Fruit fly (Drosophila melanogaster) whole organism, wandering third instar larva: ENCODE measurements around the gene GIIIspla2.
A peak's percentile ranks its signal among the peaks of the same experiment; 100 is the strongest.

Experiments used
- Abd-B ChIP-seq: fragments of >200 bp; optimal IDR thresholded peaks from 2 replicates; lab custom pipeline; 2017; ENCODE audit warnings: missing biosample characterization, missing genetic modification characterization
- CG32264 ChIP-seq: fragments of 200-800 bp; sonication (Bioruptor generic); optimal IDR thresholded peaks from 2 replicates; lab custom pipeline; 2016; ENCODE audit warnings: missing biosample characterization, missing genetic modification characterization
- CG9705 ChIP-seq: fragments of 200-800 bp; sonication (Bioruptor generic); optimal IDR thresholded peaks from 2 replicates; lab custom pipeline; 2018; ENCODE audit warnings: missing biosample characterization, mild to moderate bottlenecking, missing genetic modification characterization
- CrebA ChIP-seq: fragments of 200-800 bp; sonication (Bioruptor generic); optimal IDR thresholded peaks from 2 replicates; lab custom pipeline; 2016; ENCODE audit warnings: missing biosample characterization, mild to moderate bottlenecking, missing genetic modification characterization, borderline replicate concordance
- Dfd ChIP-seq: fragments of >200 bp; optimal IDR thresholded peaks from 2 replicates; lab custom pipeline; 2017; ENCODE audit warnings: missing biosample characterization, missing genetic modification characterization
- Dif ChIP-seq: fragments of 200-275, 200-300 bp; sonication (Bioruptor generic); optimal IDR thresholded peaks from 2 replicates; lab custom pipeline; 2018; ENCODE audit warnings: missing biosample characterization, missing genetic modification characterization; ENCODE audit not compliant: partially characterized antibody
- GATAd ChIP-seq: sonication (Bioruptor generic); optimal IDR thresholded peaks from 2 replicates; lab custom pipeline; 2016; ENCODE audit warnings: missing biosample characterization, missing genetic modification characterization
- HLH106 ChIP-seq: fragments of 200-800 bp; optimal IDR thresholded peaks from 3 replicates; lab custom pipeline; 2019; ENCODE audit warnings: missing biosample characterization, mild to moderate bottlenecking, missing genetic modification characterization, moderate library complexity
- Hnf4 ChIP-seq: fragments of 200-800 bp; sonication (Bioruptor generic); optimal IDR thresholded peaks from 2 replicates; lab custom pipeline; 2016; ENCODE audit warnings: missing biosample characterization, mild to moderate bottlenecking, missing genetic modification characterization
- Hr78 ChIP-seq: fragments of >200 bp; optimal IDR thresholded peaks from 2 replicates; lab custom pipeline; 2017; ENCODE audit warnings: missing biosample characterization, missing genetic modification characterization
- Hr83 ChIP-seq: fragments of 200-300 bp; sonication (Bioruptor generic); optimal IDR thresholded peaks from 2 replicates; lab custom pipeline; 2016; ENCODE audit warnings: missing biosample characterization, mild to moderate bottlenecking, missing genetic modification characterization, moderate library complexity; ENCODE audit not compliant: poor library complexity, severe bottlenecking
- Jra ChIP-seq: sonication (Bioruptor generic); optimal IDR thresholded peaks from 2 replicates; lab custom pipeline; 2016; ENCODE audit warnings: missing biosample characterization, missing genetic modification characterization
- Mio ChIP-seq: sonication (Bioruptor generic); optimal IDR thresholded peaks from 2 replicates; lab custom pipeline; 2016; ENCODE audit warnings: missing biosample characterization, missing genetic modification characterization
- Myc ChIP-seq: fragments of >200 bp; optimal IDR thresholded peaks from 2 replicates; lab custom pipeline; 2017
- N ChIP-seq: fragments of >200 bp; optimal IDR thresholded peaks from 2 replicates; lab custom pipeline; 2018; ENCODE audit warnings: missing biosample characterization, missing external identifiers, missing genetic modification characterization
- OdsH ChIP-seq: fragments of 200-800 bp; sonication (Bioruptor generic); optimal IDR thresholded peaks from 2 replicates; lab custom pipeline; 2016; ENCODE audit warnings: missing biosample characterization, mild to moderate bottlenecking, missing genetic modification characterization
- Rel ChIP-seq, 2 experiments: fragments of 200-800 bp; sonication (Bioruptor generic) in 1 of 2; optimal IDR thresholded peaks; 2 replicates in 1 of 2; 3 replicates in 1 of 2; lab custom pipeline; 2016 to 2019; ENCODE audit warnings: mild to moderate bottlenecking in 2 of 2, missing biosample characterization in 2 of 2, missing genetic modification characterization in 2 of 2, moderate library complexity in 1 of 2
- Sp1 ChIP-seq: fragments of 200-800 bp; sonication (Bioruptor generic); optimal IDR thresholded peaks from 3 replicates; lab custom pipeline; 2019; ENCODE audit warnings: missing biosample characterization, mild to moderate bottlenecking, missing genetic modification characterization, moderate library complexity
- Vsx2 ChIP-seq: fragments of 200-300, 225-300 bp; sonication (Bioruptor generic); optimal IDR thresholded peaks from 2 replicates; lab custom pipeline; 2018; ENCODE audit warnings: missing biosample characterization, missing genetic modification characterization; ENCODE audit not compliant: partially characterized antibody
- br ChIP-seq: fragments of 200-800 bp; sonication (Bioruptor generic); optimal IDR thresholded peaks from 2 replicates; lab custom pipeline; 2016; ENCODE audit warnings: missing biosample characterization, missing genetic modification characterization
- brk ChIP-seq: fragments of 200-800 bp; sonication (Bioruptor generic); optimal IDR thresholded peaks from 2 replicates; lab custom pipeline; 2016; ENCODE audit warnings: missing biosample characterization, mild to moderate bottlenecking, missing genetic modification characterization
- dl ChIP-seq, 2 experiments: fragments of 175-275, 200-275 bp in 1 of 2; fragments of 200-275 bp in 1 of 2; sonication (Bioruptor generic); optimal IDR thresholded peaks; lab custom pipeline; 2018; ENCODE audit warnings: mild to moderate bottlenecking in 2 of 2, missing biosample characterization in 2 of 2, missing genetic modification characterization in 2 of 2, moderate library complexity in 2 of 2; ENCODE audit not compliant: partially characterized antibody in 2 of 2, insufficient read depth in 1 of 2
- dmrt93B ChIP-seq: fragments of 200-800 bp; sonication (Bioruptor generic); optimal IDR thresholded peaks from 2 replicates; lab custom pipeline; 2018; ENCODE audit warnings: missing biosample characterization, mild to moderate bottlenecking, missing genetic modification characterization
- dsf ChIP-seq: sonication (Bioruptor generic); optimal IDR thresholded peaks from 2 replicates; lab custom pipeline; 2016; ENCODE audit warnings: missing biosample characterization, missing genetic modification characterization, borderline replicate concordance
- ey ChIP-seq: fragments of 200-800 bp; sonication (Bioruptor generic); optimal IDR thresholded peaks from 2 replicates; lab custom pipeline; 2016; ENCODE audit warnings: missing biosample characterization, missing genetic modification characterization
- foxo ChIP-seq, 2 experiments: fragments of 200-800 bp; sonication (Bioruptor generic); optimal IDR thresholded peaks; 2 replicates in 1 of 2; 3 replicates in 1 of 2; lab custom pipeline; 2016 to 2017; ENCODE audit warnings: missing biosample characterization in 2 of 2, missing genetic modification characterization in 2 of 2
- fru ChIP-seq: fragments of 200-800 bp; sonication (Bioruptor generic); optimal IDR thresholded peaks from 3 replicates; lab custom pipeline; 2016; ENCODE audit warnings: missing biosample characterization, mild to moderate bottlenecking, missing genetic modification characterization
- h ChIP-seq: fragments of 200-800 bp; sonication (Bioruptor generic); optimal IDR thresholded peaks from 3 replicates; lab custom pipeline; 2016; ENCODE audit warnings: missing biosample characterization, mild to moderate bottlenecking, missing genetic modification characterization
- jim ChIP-seq: fragments of 175-275, 200-325 bp; sonication (Bioruptor generic); optimal IDR thresholded peaks from 2 replicates; lab custom pipeline; 2016; ENCODE audit warnings: missing biosample characterization, mild to moderate bottlenecking, missing genetic modification characterization
- lola ChIP-seq: fragments of >200 bp; optimal IDR thresholded peaks from 2 replicates; lab custom pipeline; 2017; ENCODE audit warnings: missing biosample characterization, missing genetic modification characterization
- pan ChIP-seq: fragments of >200 bp; optimal IDR thresholded peaks from 2 replicates; lab custom pipeline; 2017
- psq ChIP-seq: fragments of 200-800 bp; sonication (Bioruptor generic); optimal IDR thresholded peaks from 3 replicates; lab custom pipeline; 2017; ENCODE audit warnings: missing biosample characterization, mild to moderate bottlenecking, missing genetic modification characterization, moderate library complexity
- rgr ChIP-seq: fragments of 200-800 bp; sonication (Bioruptor generic); optimal IDR thresholded peaks from 3 replicates; lab custom pipeline; 2016; ENCODE audit warnings: missing biosample characterization, mild to moderate bottlenecking, missing genetic modification characterization
- sv ChIP-seq: fragments of 200-800 bp; sonication (Bioruptor generic); optimal IDR thresholded peaks from 3 replicates; lab custom pipeline; 2016; ENCODE audit warnings: missing biosample characterization, missing genetic modification characterization
- tai ChIP-seq: sonication (Bioruptor generic); optimal IDR thresholded peaks from 2 replicates; lab custom pipeline; 2016; ENCODE audit warnings: missing biosample characterization, missing genetic modification characterization
- usp ChIP-seq: fragments of >200 bp; optimal IDR thresholded peaks from 2 replicates; lab custom pipeline; 2017; ENCODE audit warnings: missing biosample characterization, missing genetic modification characterization
- woc ChIP-seq: sonication (Bioruptor generic); optimal IDR thresholded peaks from 2 replicates; lab custom pipeline; 2016; ENCODE audit warnings: missing biosample characterization, mild to moderate bottlenecking, missing genetic modification characterization

The GIIIspla2 gene

dm6 chrX:8196598-8197228 lies 39.3 kb downstream of the GIIIspla2 start:
- TF ChIP-seq Dif: no peak
- peak; percentile 76 for TF ChIP-seq rgr (GFP tag; lab: Kevin White, UChicago)
- TF ChIP-seq OdsH (GFP tag; lab: Kevin White, UChicago): peak; percentile 66
- TF ChIP-seq GATAd (GFP tag; lab: Kevin White, UChicago): no peak
- no peak for TF ChIP-seq lola (GFP tag; lab: Kevin White, UChicago)
- TF ChIP-seq Myc (lab: Kevin White, UChicago): no peak
- TF ChIP-seq dsf (GFP tag; lab: Kevin White, UChicago): no peak
- TF ChIP-seq Mio (GFP tag; lab: Kevin White, UChicago): no peak
- TF ChIP-seq CG32264: peak; percentile 14
- TF ChIP-seq N (GFP tag; lab: Kevin White, UChicago): no peak
- TF ChIP-seq Rel (GFP tag; optimal IDR thresholded peaks at IDR 0.05; lab: Kevin White, UChicago): peak; percentile 0
- peak; percentile 45 for TF ChIP-seq Rel (tag; optimal IDR thresholded peaks at IDR 0.05; lab: Kevin White, UChicago)
- TF ChIP-seq woc: peak; percentile 63
- TF ChIP-seq HLH106 (tag; lab: Kevin White, UChicago): peak; percentile 64
- no peak for TF ChIP-seq dl (GFP tag; optimal IDR thresholded peaks at IDR 0.05; lab: Kevin White, UChicago; ENCODE audit: insufficient read depth in 1 of 2, partially characterized antibody in 2 of 2)
- no peak for TF ChIP-seq Hr83
- TF ChIP-seq tai (GFP tag; lab: Kevin White, UChicago): no peak
- TF ChIP-seq ey: peak; percentile 82
- TF ChIP-seq Vsx2 (GFP tag; lab: Kevin White, UChicago): no peak
- peak; percentile 69 for TF ChIP-seq br (GFP tag; lab: Kevin White, UChicago)
- no peak for TF ChIP-seq Dfd
- no peak for TF ChIP-seq CG9705 (GFP tag; lab: Kevin White, UChicago)
- no peak for TF ChIP-seq Abd-B (GFP tag; lab: Kevin White, UChicago)
- no peak for TF ChIP-seq pan (lab: Kevin White, UChicago)
- peak; percentile 57 for TF ChIP-seq Sp1 (GFP tag; lab: Kevin White, UChicago)
- peak; percentile 55 for TF ChIP-seq Hnf4 (GFP tag; lab: Kevin White, UChicago)
- TF ChIP-seq jim (GFP tag; lab: Kevin White, UChicago): no peak
- no peak for TF ChIP-seq usp (GFP tag; lab: Kevin White, UChicago)
- TF ChIP-seq fru (GFP tag; lab: Kevin White, UChicago): peak; percentile 85
- peak; percentile 77 for TF ChIP-seq h (GFP tag; lab: Kevin White, UChicago)
- no peak for TF ChIP-seq sv (GFP tag; lab: Kevin White, UChicago)
- peak; percentile 27 for TF ChIP-seq dmrt93B
- peak; percentile 13 for TF ChIP-seq psq (GFP tag; lab: Kevin White, UChicago)
- no peak for TF ChIP-seq Hr78 (GFP tag; lab: Kevin White, UChicago)
- TF ChIP-seq foxo (GFP tag; optimal IDR thresholded peaks at IDR 0.05; lab: Kevin White, UChicago): peak in 1 of 2 experiments; percentile 86
- no peak for TF ChIP-seq brk (GFP tag; lab: Kevin White, UChicago)
- TF ChIP-seq CrebA: no peak
- no peak for TF ChIP-seq Jra (GFP tag; lab: Kevin White, UChicago)

- TF ChIP-seq Hnf4 (GFP tag; lab: Kevin White, UChicago) (no peak), Rel (GFP tag; optimal IDR thresholded peaks at IDR 0.05; lab: Kevin White, UChicago) (no peak), Rel (tag; optimal IDR thresholded peaks at IDR 0.05; lab: Kevin White, UChicago) (peak; percentile 94), fru (GFP tag; lab: Kevin White, UChicago) (no peak), psq (GFP tag; lab: Kevin White, UChicago) (peak; percentile 3), foxo (GFP tag; optimal IDR thresholded peaks at IDR 0.05; lab: Kevin White, UChicago) (no peak), Dfd (no peak), jim (GFP tag; lab: Kevin White, UChicago) (no peak), dl (GFP tag; optimal IDR thresholded peaks at IDR 0.05; lab: Kevin White, UChicago; ENCODE audit: insufficient read depth in 1 of 2, partially characterized antibody in 2 of 2) (no peak), Sp1 (GFP tag; lab: Kevin White, UChicago) (peak; percentile 26), h (GFP tag; lab: Kevin White, UChicago) (peak; percentile 19), woc (no peak)
- TF ChIP-seq, all 38 proteins: peak for 4
Observed at dm6 chrX:8198935-8199580, 41.6 kb downstream of the GIIIspla2 start.
